Fruit fly (Drosophila melanogaster) whole organism, embryonic: ENCODE data around the gene tipE.

ENCODE experiments used
- CG10267 ChIP-seq: fragments of 200-800 bp; sonication (Bioruptor generic); optimal IDR thresholded peaks from 2 replicates; lab custom pipeline; 2018; ENCODE audit warnings: missing biosample characterization, mild to moderate bottlenecking, missing genetic modification characterization, moderate library complexity
- CG10654 ChIP-seq: fragments of 200-800 bp; sonication (Bioruptor generic); optimal IDR thresholded peaks from 2 replicates; lab custom pipeline; 2016; ENCODE audit warnings: missing biosample characterization, missing genetic modification characterization
- CG10959 ChIP-seq: fragments of 200-800 bp; sonication (Bioruptor generic); IDR thresholded peaks from 2 replicates; pipeline ENCODE4 v1.3.6; 2022; ENCODE audit warnings: missing biosample characterization, missing genetic modification characterization
- CG11696 ChIP-seq: fragments of 200-800 bp; sonication (Bioruptor generic); IDR thresholded peaks from 2 replicates; pipeline ENCODE4 v1.3.6; 2022; ENCODE audit warnings: missing biosample characterization, missing genetic modification characterization
- CG12104 ChIP-seq: fragments of 200-800 bp; sonication (Bioruptor generic); optimal IDR thresholded peaks from 3 replicates; lab custom pipeline; 2016; ENCODE audit warnings: missing biosample characterization, missing genetic modification characterization
- CG13775 ChIP-seq: fragments of 200-800 bp; sonication (Bioruptor generic); optimal IDR thresholded peaks from 3 replicates; lab custom pipeline; 2017; ENCODE audit warnings: missing biosample characterization, mild to moderate bottlenecking, missing genetic modification characterization
- CG14860 ChIP-seq: fragments of 200-800 bp; sonication (Bioruptor generic); IDR thresholded peaks from 3 replicates; pipeline ENCODE4 v1.3.6; 2022; ENCODE audit warnings: missing biosample characterization, missing genetic modification characterization; ENCODE audit not compliant: partially characterized antibody
- CG15479 ChIP-seq: fragments of 200-800 bp; sonication (Bioruptor generic); optimal IDR thresholded peaks from 3 replicates; lab custom pipeline; 2019; ENCODE audit warnings: missing biosample characterization, mild to moderate bottlenecking, missing genetic modification characterization, moderate library complexity
- CG1602 ChIP-seq: fragments of 200-800 bp; sonication (Bioruptor generic); optimal IDR thresholded peaks from 3 replicates; lab custom pipeline; 2016; ENCODE audit warnings: missing biosample characterization, missing genetic modification characterization
- CG1647 ChIP-seq: fragments of 200-800 bp; sonication (Bioruptor generic); optimal IDR thresholded peaks from 3 replicates; lab custom pipeline; 2016; ENCODE audit warnings: missing biosample characterization, missing genetic modification characterization
- CG16779 ChIP-seq: fragments of 200-800 bp; sonication (Bioruptor generic); IDR thresholded peaks from 2 replicates; pipeline ENCODE4 v1.3.6; 2022; ENCODE audit warnings: missing biosample characterization, missing genetic modification characterization
- CG17802 ChIP-seq: fragments of 200-800 bp; sonication (Bioruptor generic); optimal IDR thresholded peaks from 2 replicates; lab custom pipeline; 2018; ENCODE audit warnings: missing biosample characterization, mild to moderate bottlenecking, missing genetic modification characterization, moderate library complexity
- CG1792 ChIP-seq: fragments of 200-800 bp; sonication (Bioruptor generic); optimal IDR thresholded peaks from 2 replicates; lab custom pipeline; 2016; ENCODE audit warnings: missing biosample characterization, missing genetic modification characterization
- CG2712 ChIP-seq: fragments of 200-800 bp; optimal IDR thresholded peaks from 3 replicates; lab custom pipeline; 2019; ENCODE audit warnings: missing biosample characterization, mild to moderate bottlenecking, missing genetic modification characterization, moderate library complexity
- CG30403 ChIP-seq: fragments of 200-800 bp; sonication (Bioruptor generic); optimal IDR thresholded peaks from 3 replicates; lab custom pipeline; 2016; ENCODE audit warnings: missing biosample characterization, missing genetic modification characterization
- CG3065 ChIP-seq: fragments of 200-800 bp; sonication (Bioruptor generic); optimal IDR thresholded peaks from 2 replicates; lab custom pipeline; 2016; ENCODE audit warnings: missing biosample characterization, missing genetic modification characterization
- CG4282 ChIP-seq: fragments of 200-800 bp; sonication (Bioruptor generic); optimal IDR thresholded peaks from 2 replicates; lab custom pipeline; 2016; ENCODE audit warnings: missing biosample characterization, missing genetic modification characterization
- CG4854 ChIP-seq: fragments of 200-800 bp; sonication (Bioruptor generic); optimal IDR thresholded peaks from 2 replicates; lab custom pipeline; 2016; ENCODE audit warnings: missing biosample characterization, missing genetic modification characterization, inconsistent platforms
- CG6813 ChIP-seq: fragments of 200-800 bp; sonication (Bioruptor generic); optimal IDR thresholded peaks from 2 replicates; lab custom pipeline; 2017; ENCODE audit warnings: missing biosample characterization, missing genetic modification characterization, mild to moderate bottlenecking, moderate library complexity, missing genetic modification reagents
- CG7556 ChIP-seq: fragments of 200-800 bp; sonication (Bioruptor generic); optimal IDR thresholded peaks from 2 replicates; lab custom pipeline; 2017; ENCODE audit warnings: missing biosample characterization, mild to moderate bottlenecking, missing genetic modification characterization
- CG8290 ChIP-seq, 3 experiments: fragments of 200-800 bp; sonication (Bioruptor generic); optimal IDR thresholded peaks; 2 replicates each; lab custom pipeline; 2016 to 2019; ENCODE audit warnings: missing biosample characterization in 3 of 3, missing genetic modification characterization in 3 of 3, mild to moderate bottlenecking in 2 of 3, moderate library complexity in 1 of 3
- CG9817 ChIP-seq: fragments of 200-800 bp; sonication (Bioruptor generic); optimal IDR thresholded peaks from 2 replicates; lab custom pipeline; 2018; ENCODE audit warnings: missing biosample characterization, mild to moderate bottlenecking, missing genetic modification characterization, moderate library complexity
- CTCF ChIP-seq: fragments of 200-800 bp; sonication (Bioruptor generic); optimal IDR thresholded peaks from 2 replicates; lab custom pipeline; 2017; ENCODE audit warnings: missing biosample characterization, mild to moderate bottlenecking, missing genetic modification characterization, moderate library complexity
- D19A ChIP-seq: fragments of 200-800 bp; optimal IDR thresholded peaks from 3 replicates; lab custom pipeline; 2019; ENCODE audit warnings: missing biosample characterization, mild to moderate bottlenecking, missing genetic modification characterization, moderate library complexity
- ERR ChIP-seq: fragments of 200-800 bp; sonication (Bioruptor generic); optimal IDR thresholded peaks from 2 replicates; lab custom pipeline; 2016; ENCODE audit warnings: missing biosample characterization, missing genetic modification characterization
- Fer3 ChIP-seq: fragments of 200-800 bp; sonication (Bioruptor generic); optimal IDR thresholded peaks from 2 replicates; lab custom pipeline; 2018; ENCODE audit warnings: missing biosample characterization, mild to moderate bottlenecking, missing genetic modification characterization, moderate library complexity
- HHEX ChIP-seq: fragments of 200-800 bp; sonication (Bioruptor generic); optimal IDR thresholded peaks from 3 replicates; lab custom pipeline; 2017; ENCODE audit warnings: missing biosample characterization, mild to moderate bottlenecking, missing genetic modification characterization, missing genetic modification reagents
- HLHmδ ChIP-seq: fragments of 200-800 bp; sonication (Bioruptor generic); optimal IDR thresholded peaks from 2 replicates; lab custom pipeline; 2018; ENCODE audit warnings: missing biosample characterization, mild to moderate bottlenecking, missing genetic modification characterization, moderate library complexity
- MESR4 ChIP-seq: fragments of 200-800 bp; sonication (Bioruptor generic); optimal IDR thresholded peaks from 2 replicates; lab custom pipeline; 2018; ENCODE audit warnings: missing biosample characterization, mild to moderate bottlenecking, missing genetic modification characterization, moderate library complexity
- NC2β ChIP-seq: fragments of 200-800 bp; sonication (Bioruptor generic); optimal IDR thresholded peaks from 2 replicates; lab custom pipeline; 2016; ENCODE audit warnings: missing biosample characterization, missing genetic modification characterization
- Nf-YA ChIP-seq: fragments of 200-800 bp; sonication (Bioruptor generic); IDR thresholded peaks from 2 replicates; pipeline ENCODE4 v1.3.6; 2022; ENCODE audit warnings: missing biosample characterization, missing genetic modification characterization
- NfI ChIP-seq: fragments of 200-800 bp; sonication (Bioruptor generic); optimal IDR thresholded peaks from 3 replicates; lab custom pipeline; 2018; ENCODE audit warnings: missing biosample characterization, mild to moderate bottlenecking, missing genetic modification characterization, moderate library complexity
- Ravus ChIP-seq: fragments of 200-800 bp; sonication (Bioruptor generic); IDR thresholded peaks from 2 replicates; pipeline ENCODE4 v1.3.6; 2022; ENCODE audit warnings: missing biosample characterization, missing genetic modification characterization
- YL-1 ChIP-seq: fragments of 200-800 bp; sonication (Bioruptor generic); optimal IDR thresholded peaks from 3 replicates; lab custom pipeline; 2017; ENCODE audit warnings: missing biosample characterization, mild to moderate bottlenecking, missing genetic modification characterization
- ac ChIP-seq: fragments of 200-800 bp; sonication (Bioruptor generic); optimal IDR thresholded peaks from 3 replicates; lab custom pipeline; 2017; ENCODE audit warnings: missing biosample characterization, mild to moderate bottlenecking, missing genetic modification characterization
- btn ChIP-seq: fragments of 200-800 bp; sonication (Bioruptor generic); optimal IDR thresholded peaks from 2 replicates; lab custom pipeline; 2016; ENCODE audit warnings: missing biosample characterization, missing genetic modification characterization
- chinmo ChIP-seq: fragments of 200-800 bp; sonication (Bioruptor generic); IDR thresholded peaks from 4 replicates; pipeline ENCODE4 v1.3.6; 2022; ENCODE audit warnings: missing biosample characterization, missing genetic modification characterization; ENCODE audit not compliant: partially characterized antibody
- chm ChIP-seq: fragments of 200-800 bp; sonication (Bioruptor generic); IDR thresholded peaks from 2 replicates; pipeline ENCODE4 v1.3.6; 2022; ENCODE audit warnings: missing biosample characterization, missing genetic modification characterization
- danr ChIP-seq: fragments of 200-800 bp; sonication (Bioruptor generic); IDR thresholded peaks from 2 replicates; pipeline ENCODE4 v1.3.6; 2022; ENCODE audit warnings: missing biosample characterization, missing genetic modification characterization
- dysf ChIP-seq: fragments of 200-800 bp; sonication (Bioruptor generic); IDR thresholded peaks from 3 replicates; pipeline ENCODE4 v1.3.6; 2022; ENCODE audit warnings: missing biosample characterization, missing genetic modification characterization
- gcm2 ChIP-seq: fragments of 200-800 bp; sonication (Bioruptor generic); optimal IDR thresholded peaks from 2 replicates; lab custom pipeline; 2016; ENCODE audit warnings: missing biosample characterization, missing genetic modification characterization
- mam ChIP-seq: fragments of 200-800 bp; sonication (Bioruptor generic); optimal IDR thresholded peaks from 3 replicates; lab custom pipeline; 2016; ENCODE audit warnings: missing biosample characterization, missing genetic modification characterization
- mld ChIP-seq: fragments of 200-800 bp; sonication (Bioruptor generic); IDR thresholded peaks from 3 replicates; pipeline ENCODE4 v1.3.6; 2022; ENCODE audit warnings: missing biosample characterization, missing genetic modification characterization; ENCODE audit not compliant: partially characterized antibody
- peb ChIP-seq: fragments of 200-800 bp; sonication (Bioruptor generic); IDR thresholded peaks from 2 replicates; pipeline ENCODE4 v1.3.6; 2022; ENCODE audit warnings: missing biosample characterization, missing genetic modification characterization
- pita ChIP-seq: fragments of 200-800 bp; sonication (Bioruptor generic); optimal IDR thresholded peaks from 2 replicates; lab custom pipeline; 2017; ENCODE audit warnings: missing biosample characterization, mild to moderate bottlenecking, missing genetic modification characterization
- repo ChIP-seq: fragments of 200-800 bp; sonication (Bioruptor generic); optimal IDR thresholded peaks from 2 replicates; lab custom pipeline; 2016; ENCODE audit warnings: missing biosample characterization, missing genetic modification characterization
- ro ChIP-seq: fragments of 200-800 bp; sonication (Bioruptor generic); IDR thresholded peaks from 2 replicates; pipeline ENCODE4 v1.3.6; 2022; ENCODE audit warnings: missing biosample characterization, missing genetic modification characterization
- run ChIP-seq: fragments of 200-800 bp; sonication (Bioruptor generic); optimal IDR thresholded peaks from 3 replicates; lab custom pipeline; 2018; ENCODE audit warnings: missing biosample characterization, mild to moderate bottlenecking, missing genetic modification characterization
- shn ChIP-seq: fragments of 200-800 bp; sonication (Bioruptor generic); optimal IDR thresholded peaks from 3 replicates; lab custom pipeline; 2016; ENCODE audit warnings: missing biosample characterization, missing genetic modification characterization
- stwl ChIP-seq: fragments of 200-800 bp; sonication (Bioruptor generic); optimal IDR thresholded peaks from 3 replicates; lab custom pipeline; 2018; ENCODE audit warnings: missing biosample characterization, mild to moderate bottlenecking, missing genetic modification characterization, moderate library complexity
- twi ChIP-seq: fragments of 200-800 bp; optimal IDR thresholded peaks from 2 replicates; lab custom pipeline; 2019; ENCODE audit warnings: missing biosample characterization, mild to moderate bottlenecking, missing genetic modification characterization, moderate library complexity
- zf30C ChIP-seq: fragments of 200-800 bp; sonication (Bioruptor generic); optimal IDR thresholded peaks from 3 replicates; lab custom pipeline; 2018; ENCODE audit warnings: missing biosample characterization, mild to moderate bottlenecking, missing genetic modification characterization

tipE gene

dm6 chr3L:4186659-4187058 lies 1.6 kb upstream of the tipE start, which contains the start of gene VhaM9.7-c (continued):
- TF ChIP-seq CG13775 (GFP tag; lab: Kevin White, UChicago), result no peak
- TF ChIP-seq mld, result no peak
- no peak for TF ChIP-seq chm (GFP tag; lab: Robert Waterston, UW)
- TF ChIP-seq mam, result peak; percentile 43
- TF ChIP-seq CG1602 (GFP tag; lab: Kevin White, UChicago), result no peak
- TF ChIP-seq CG9817 (tag; lab: Kevin White, UChicago), result peak; percentile 13
- TF ChIP-seq run (tag; lab: Kevin White, UChicago), result no peak
- peak; percentile 12 for TF ChIP-seq ERR (GFP tag; lab: Kevin White, UChicago)
- peak; percentile 4 for TF ChIP-seq gcm2 (GFP tag; lab: Kevin White, UChicago)
- no peak for TF ChIP-seq twi (tag; lab: Kevin White, UChicago)
- TF ChIP-seq btn (GFP tag; lab: Kevin White, UChicago), result no peak
- TF ChIP-seq CG8290 (GFP tag; optimal IDR thresholded peaks at IDR 0.05; lab: Kevin White, UChicago), result no peak
- TF ChIP-seq CG8290 (tag; optimal IDR thresholded peaks at IDR 0.05; lab: Kevin White, UChicago), result no peak
- no peak for TF ChIP-seq CG2712 (tag; lab: Kevin White, UChicago)
- TF ChIP-seq ac (GFP tag; lab: Kevin White, UChicago), result no peak
- TF ChIP-seq repo, result no peak
- no peak for TF ChIP-seq Nf-YA (GFP tag; lab: Robert Waterston, UW)
- TF ChIP-seq CG3065, result no peak
- no peak for TF ChIP-seq peb (GFP tag; lab: Robert Waterston, UW)
- peak; percentile 7 for TF ChIP-seq CG7556 (GFP tag; lab: Kevin White, UChicago)
- no peak for TF ChIP-seq CG12104 (GFP tag; lab: Kevin White, UChicago)
- TF ChIP-seq ro (GFP tag; lab: Robert Waterston, UW), result no peak
- peak; percentile 96 for TF ChIP-seq stwl (tag; lab: Kevin White, UChicago)
- TF ChIP-seq CTCF (GFP tag; lab: Kevin White, UChicago), result no peak
- TF ChIP-seq shn, result peak; percentile 40
- no peak for TF ChIP-seq HHEX (GFP tag; lab: Kevin White, UChicago)
- peak; percentile 53 for TF ChIP-seq YL-1 (GFP tag; lab: Kevin White, UChicago)
- no peak for TF ChIP-seq chinmo
- no peak for TF ChIP-seq CG10654 (GFP tag; lab: Kevin White, UChicago)
- peak; percentile 22 for TF ChIP-seq Fer3 (tag; lab: Kevin White, UChicago)
- TF ChIP-seq zf30C (GFP tag; lab: Kevin White, UChicago), result no peak
- no peak for TF ChIP-seq danr (GFP tag; lab: Robert Waterston, UW)
- TF ChIP-seq Ravus, result no peak
- peak; percentile 6 for TF ChIP-seq CG1647 (GFP tag; lab: Kevin White, UChicago)
- TF ChIP-seq CG16779 (GFP tag; lab: Robert Waterston, UW), result no peak
- peak; percentile 96 for TF ChIP-seq CG10267 (tag; lab: Kevin White, UChicago)
- no peak for TF ChIP-seq HLHmδ
- TF ChIP-seq CG1792, result no peak
- TF ChIP-seq NC2β (GFP tag; lab: Kevin White, UChicago), result peak; percentile 25
- no peak for TF ChIP-seq CG14860 (GFP tag; lab: Robert Waterston, UW)
- no peak for TF ChIP-seq D19A
- no peak for TF ChIP-seq CG4854
- TF ChIP-seq CG10959, result no peak
- peak; percentile 61 for TF ChIP-seq NfI
- TF ChIP-seq dysf (GFP tag; lab: Robert Waterston, UW), result no peak
- TF ChIP-seq CG30403, result peak; percentile 47
- TF ChIP-seq pita (GFP tag; lab: Kevin White, UChicago), result no peak
- no peak for TF ChIP-seq CG17802 (tag; lab: Kevin White, UChicago)
- TF ChIP-seq MESR4, result peak; percentile 61
- TF ChIP-seq CG11696 (GFP tag; lab: Robert Waterston, UW), result no peak
- no peak for TF ChIP-seq CG4282
- TF ChIP-seq CG6813, result no peak
- TF ChIP-seq CG15479 (GFP tag; lab: Kevin White, UChicago), result no peak
